Fruit fly (Drosophila melanogaster): ENCODE results near the gene CG32071.
A peak's percentile ranks its signal among the peaks of the same experiment; 100 is the strongest.

CG32071 gene

DNA sequence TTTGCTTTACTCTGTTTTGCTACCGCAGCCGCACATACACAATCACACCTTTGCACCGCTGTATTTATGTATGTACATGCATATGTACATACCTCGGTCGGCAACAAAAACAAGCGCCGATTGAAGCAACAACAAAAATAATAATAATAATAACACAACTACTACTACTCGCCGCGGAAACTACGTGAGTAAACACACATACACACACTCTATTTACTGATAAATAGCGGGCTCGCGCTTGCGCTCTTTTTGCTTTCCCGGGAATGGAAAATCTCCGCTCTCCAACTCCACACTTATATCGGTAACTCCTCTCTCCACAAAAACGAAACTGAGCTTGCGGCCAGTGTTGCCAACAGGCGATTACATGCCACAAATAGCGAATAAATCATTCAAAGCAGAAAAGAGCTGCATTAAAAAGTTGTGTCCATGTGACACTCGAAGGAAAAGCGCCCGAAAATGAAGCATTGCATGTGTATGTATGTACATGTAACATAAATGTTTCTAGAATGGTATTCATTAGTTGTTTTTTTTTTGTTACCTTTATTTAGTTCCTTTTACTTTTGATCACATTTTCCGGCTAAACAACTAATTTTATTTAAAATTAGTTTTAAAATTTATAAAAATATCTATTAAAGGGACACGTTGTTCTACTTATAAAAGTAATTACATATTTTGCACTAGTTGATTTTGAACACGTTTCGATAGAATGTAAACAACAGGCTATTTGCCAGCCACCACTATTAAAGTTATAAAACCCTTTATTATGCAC lies 15.1 kb upstream of the CG32071 start (continued):
- TF ChIP-seq CG8290 (GFP tag; optimal IDR thresholded peaks at IDR 0.05) (peak; percentile 43), CG8290 (tag; optimal IDR thresholded peaks at IDR 0.05) (peak; percentile 87 to 88), CG3847 (GFP tag; IDR thresholded peaks at IDR 0.05) (peak; percentile 54), CG3065 (GFP tag; optimal IDR thresholded peaks at IDR 0.05) (peak; percentile 34), HLH54F (GFP tag; optimal IDR thresholded peaks at IDR 0.05) (peak; percentile 38), CG1792 (GFP tag; optimal IDR thresholded peaks at IDR 0.05) (peak; percentile 69), CG2889 (GFP tag; IDR thresholded peaks at IDR 0.05) (no peak), rib (GFP tag; IDR thresholded peaks at IDR 0.05) (peak; percentile 89), bowl (GFP tag; IDR thresholded peaks at IDR 0.05) (no peak), Hmx (GFP tag; optimal IDR thresholded peaks at IDR 0.05) (no peak), dysf (GFP tag; IDR thresholded peaks at IDR 0.05) (peak; percentile 27; the same call in 1 of the 3 replicates), fru (optimal IDR thresholded peaks at IDR 0.05) (no peak), E2f1 (GFP tag; IDR thresholded peaks at IDR 0.05) (no peak; the same call in 1 of the 2 replicates), unc-4 (GFP tag; IDR thresholded peaks at IDR 0.05; ENCODE audit: partially characterized antibody) (0 out of 2 replicates have a peak, but pooled peaks have one; percentile 45), CG13123 (GFP tag; optimal IDR thresholded peaks at IDR 0.05) (peak; percentile 68), CG18476 (GFP tag; optimal IDR thresholded peaks at IDR 0.05) (peak; percentile 46), PHDP (tag; optimal IDR thresholded peaks at IDR 0.05) (peak; percentile 55), CG8765 (GFP tag; IDR thresholded peaks at IDR 0.05) (no peak), dm (GFP tag; optimal IDR thresholded peaks at IDR 0.05) (peak; percentile 62), CG4328 (GFP tag; optimal IDR thresholded peaks at IDR 0.05) (peak; percentile 95), CG10274 (GFP tag; optimal IDR thresholded peaks at IDR 0.05) (peak; percentile 12), Awh (GFP tag; IDR thresholded peaks at IDR 0.05) (peak; percentile 67; the same call in 1 of the 2 replicates), Hand (GFP tag; optimal IDR thresholded peaks at IDR 0.05) (peak; percentile 58), CG3838 (GFP tag; optimal IDR thresholded peaks at IDR 0.05) (peak; percentile 73), CG17361 (GFP tag; IDR thresholded peaks at IDR 0.05) (peak; percentile 64; the same call in 1 of the 3 replicates), kni (GFP tag; optimal IDR thresholded peaks at IDR 0.05) (peak; percentile 99), CG11504 (tag; optimal IDR thresholded peaks at IDR 0.05) (peak; percentile 30), ind (GFP tag; optimal IDR thresholded peaks at IDR 0.05) (no peak), B-H1 (GFP tag; IDR thresholded peaks at IDR 0.05) (no peak), CG4707 (GFP tag; optimal IDR thresholded peaks at IDR 0.05) (peak; percentile 72), jing (GFP tag; optimal IDR thresholded peaks at IDR 0.05) (no peak), C15 (GFP tag; IDR thresholded peaks at IDR 0.05) (0 out of 3 replicates have a peak, but pooled peaks have one; percentile 66), lbe (GFP tag; optimal IDR thresholded peaks at IDR 0.05) (peak; percentile 11), slbo (GFP tag; IDR thresholded peaks at IDR 0.05) (peak; percentile 20; the same call in 1 of the 2 replicates), CG14860 (GFP tag; IDR thresholded peaks at IDR 0.05; ENCODE audit: partially characterized antibody) (no peak), nom (GFP tag; optimal IDR thresholded peaks at IDR 0.05) (peak; percentile 73), CkIIα-i1 (GFP tag; IDR thresholded peaks at IDR 0.05) (no peak), CG5953 (GFP tag; IDR thresholded peaks at IDR 0.05) (peak; percentile 49), Poxn (GFP tag; IDR thresholded peaks at IDR 0.05) (no peak), CG17385 (GFP tag; optimal IDR thresholded peaks at IDR 0.05) (peak; percentile 68), CG13894 (tag; optimal IDR thresholded peaks at IDR 0.05) (peak; percentile 81), CG7839 (tag; optimal IDR thresholded peaks at IDR 0.05) (peak; percentile 32), Dref (GFP tag; IDR thresholded peaks at IDR 0.05) (no peak), CG6654 (GFP tag; optimal IDR thresholded peaks at IDR 0.05) (no peak), B-H2 (GFP tag; optimal IDR thresholded peaks at IDR 0.05) (peak; percentile 92), CG4617 (GFP tag; optimal IDR thresholded peaks at IDR 0.05; ENCODE audit: borderline replicate concordance) (peak; percentile 12), Ets65A (GFP tag) (no peak), gsb (GFP tag; IDR thresholded peaks at IDR 0.05) (peak; percentile 59; the same call in 1 of the 2 replicates), yki (optimal IDR thresholded peaks at IDR 0.05) (peak; percentile 26), Hr78 (GFP tag; optimal IDR thresholded peaks at IDR 0.05) (no peak)

Data from whole organism, embryonic.